Worm (Caenorhabditis elegans): ENCODE data around the gene C52B11.5.

DNA sequence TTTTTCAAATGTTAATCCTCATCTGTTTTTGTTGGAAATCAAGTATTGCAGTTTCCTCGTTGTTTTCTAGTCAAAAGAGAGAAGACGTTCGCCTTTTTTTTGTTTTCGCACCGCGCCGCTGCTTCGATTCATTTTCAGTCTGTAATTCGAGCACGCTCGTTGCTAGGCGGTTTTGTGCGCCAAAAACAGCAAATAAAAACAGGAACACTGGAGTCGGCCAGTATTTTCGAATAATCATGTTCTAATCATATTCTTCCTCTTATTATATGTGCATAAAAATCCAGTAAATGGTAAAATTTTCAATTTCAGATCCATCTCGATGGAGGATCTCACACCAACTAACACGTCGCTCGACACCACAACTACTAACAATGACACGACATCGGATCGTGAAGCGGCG is 48.5 kb downstream of the C52B11.5 start, which contains the start of gene pdk-1:
- TF ChIP-seq ahr-1 (tag; optimal IDR thresholded peaks at IDR 0.05) = no peak
- TF ChIP-seq tbx-2 (tag; optimal IDR thresholded peaks at IDR 0.05) = no peak
- no peak for TF ChIP-seq lin-11 (tag; optimal IDR thresholded peaks at IDR 0.05)
- TF ChIP-seq ceh-45 (GFP tag; IDR thresholded peaks at IDR 0.05) = no peak
- no peak for TF ChIP-seq hlh-30 (tag; optimal IDR thresholded peaks at IDR 0.05; ENCODE audit: insufficient read depth)
- no peak for TF ChIP-seq nfya-1 (tag; optimal IDR thresholded peaks at IDR 0.05)
- TF ChIP-seq ama-1 (optimal IDR thresholded peaks at IDR 0.05) = no peak
- TF ChIP-seq ceh-6 (GFP tag; optimal IDR thresholded peaks at IDR 0.05) = no peak

Measured in whole organism, late embryonic.